Fruit fly (Drosophila melanogaster) whole organism, embryonic: ENCODE results near the gene crq.

Source experiments
- Atf-2 ChIP-seq: fragments of 200-800 bp; sonication (Bioruptor generic); optimal IDR thresholded peaks from 2 replicates; lab custom pipeline; 2016; ENCODE audit warnings: missing biosample characterization, missing genetic modification characterization
- Atf6 ChIP-seq: fragments of 200-800 bp; sonication (Bioruptor generic); IDR thresholded peaks from 2 replicates; pipeline ENCODE4 v1.3.6; 2022; ENCODE audit warnings: missing biosample characterization, missing genetic modification characterization
- C15 ChIP-seq: fragments of 200-800 bp; sonication (Bioruptor generic); IDR thresholded peaks from 3 replicates; pipeline ENCODE4 v1.3.6; 2022; ENCODE audit warnings: missing biosample characterization, missing genetic modification characterization
- CG13123 ChIP-seq: fragments of 200-800 bp; sonication (Bioruptor generic); optimal IDR thresholded peaks from 2 replicates; lab custom pipeline; 2016; ENCODE audit warnings: missing biosample characterization, missing genetic modification characterization
- CG15073 ChIP-seq: fragments of 200-800 bp; sonication (Bioruptor generic); optimal IDR thresholded peaks from 2 replicates; lab custom pipeline; 2016; ENCODE audit warnings: missing biosample characterization, missing genetic modification characterization
- CG15514 ChIP-seq: fragments of 200-800 bp; sonication (Bioruptor generic); optimal IDR thresholded peaks from 3 replicates; lab custom pipeline; 2017; ENCODE audit warnings: missing biosample characterization, missing genetic modification characterization, mild to moderate bottlenecking, moderate library complexity, missing genetic modification reagents
- CG16863 ChIP-seq: fragments of 200-800 bp; sonication (Bioruptor generic); optimal IDR thresholded peaks from 3 replicates; lab custom pipeline; 2016; ENCODE audit warnings: missing biosample characterization, missing genetic modification characterization
- CG17568 ChIP-seq: fragments of 200-800 bp; sonication (Bioruptor generic); optimal IDR thresholded peaks from 2 replicates; lab custom pipeline; 2018; ENCODE audit warnings: missing biosample characterization, mild to moderate bottlenecking, missing genetic modification characterization, moderate library complexity
- CG17802 ChIP-seq: fragments of 200-800 bp; sonication (Bioruptor generic); optimal IDR thresholded peaks from 2 replicates; lab custom pipeline; 2018; ENCODE audit warnings: missing biosample characterization, mild to moderate bottlenecking, missing genetic modification characterization, moderate library complexity
- CG18764 ChIP-seq: fragments of 200-800 bp; sonication (Bioruptor generic); optimal IDR thresholded peaks from 3 replicates; lab custom pipeline; 2016; ENCODE audit warnings: missing biosample characterization, missing genetic modification characterization
- CG2712 ChIP-seq: fragments of 200-800 bp; optimal IDR thresholded peaks from 3 replicates; lab custom pipeline; 2019; ENCODE audit warnings: missing biosample characterization, mild to moderate bottlenecking, missing genetic modification characterization, moderate library complexity
- CG30403 ChIP-seq: fragments of 200-800 bp; sonication (Bioruptor generic); optimal IDR thresholded peaks from 3 replicates; lab custom pipeline; 2016; ENCODE audit warnings: missing biosample characterization, missing genetic modification characterization
- CG31224 ChIP-seq: fragments of 200-800 bp; sonication (Bioruptor generic); IDR thresholded peaks from 2 replicates; pipeline ENCODE4 v1.3.6; 2022; ENCODE audit warnings: missing biosample characterization, missing genetic modification characterization
- CG3847 ChIP-seq: fragments of 200-800 bp; sonication (Bioruptor generic); IDR thresholded peaks from 2 replicates; pipeline ENCODE4 v1.3.6; 2022; ENCODE audit warnings: missing biosample characterization, missing genetic modification characterization
- CG3995 ChIP-seq: fragments of 200-800 bp; sonication (Bioruptor generic); optimal IDR thresholded peaks from 3 replicates; lab custom pipeline; 2016; ENCODE audit warnings: missing biosample characterization, missing genetic modification characterization
- CG6272 ChIP-seq: fragments of 200-800 bp; sonication (Bioruptor generic); IDR thresholded peaks from 2 replicates; pipeline ENCODE4 v1.3.6; 2022; ENCODE audit warnings: missing biosample characterization, missing genetic modification characterization
- CG6854 ChIP-seq: fragments of 200-800 bp; sonication (Bioruptor generic); optimal IDR thresholded peaks from 3 replicates; lab custom pipeline; 2017; ENCODE audit warnings: missing biosample characterization, mild to moderate bottlenecking, missing genetic modification characterization
- CG9727 ChIP-seq: fragments of 200-800 bp; sonication (Bioruptor generic); optimal IDR thresholded peaks from 3 replicates; lab custom pipeline; 2017; ENCODE audit warnings: missing biosample characterization, mild to moderate bottlenecking, missing genetic modification characterization
- CoRest ChIP-seq: fragments of 200-800 bp; sonication (Bioruptor generic); optimal IDR thresholded peaks from 3 replicates; lab custom pipeline; 2018; ENCODE audit warnings: missing biosample characterization, mild to moderate bottlenecking, missing genetic modification characterization, moderate library complexity
- Dbx ChIP-seq: fragments of 200-800 bp; sonication (Bioruptor generic); IDR thresholded peaks from 3 replicates; pipeline ENCODE4 v1.3.6; 2022; ENCODE audit warnings: missing biosample characterization, missing genetic modification characterization
- HLH3B ChIP-seq: fragments of 200-800 bp; sonication (Bioruptor generic); IDR thresholded peaks from 2 replicates; pipeline ENCODE4 v1.3.6; 2022; ENCODE audit warnings: missing biosample characterization, missing genetic modification characterization
- Hand ChIP-seq: fragments of 200-800 bp; sonication (Bioruptor generic); optimal IDR thresholded peaks from 2 replicates; lab custom pipeline; 2017; ENCODE audit warnings: mild to moderate bottlenecking, missing biosample characterization, missing genetic modification reagents, missing genetic modification characterization
- Hr39 ChIP-seq: fragments of >200 bp; optimal IDR thresholded peaks from 2 replicates; lab custom pipeline; 2017
- Nf-YA ChIP-seq: fragments of 200-800 bp; sonication (Bioruptor generic); IDR thresholded peaks from 2 replicates; pipeline ENCODE4 v1.3.6; 2022; ENCODE audit warnings: missing biosample characterization, missing genetic modification characterization
- Optix ChIP-seq: fragments of 200-800 bp; sonication (Bioruptor generic); IDR thresholded peaks from 3 replicates; pipeline ENCODE4 v1.3.6; 2022; ENCODE audit warnings: missing biosample characterization, missing genetic modification characterization
- Ravus ChIP-seq: fragments of 200-800 bp; sonication (Bioruptor generic); IDR thresholded peaks from 2 replicates; pipeline ENCODE4 v1.3.6; 2022; ENCODE audit warnings: missing biosample characterization, missing genetic modification characterization
- Six4 ChIP-seq: fragments of 200-800 bp; sonication (Bioruptor generic); optimal IDR thresholded peaks from 2 replicates; lab custom pipeline; 2016; ENCODE audit warnings: missing biosample characterization, missing genetic modification characterization
- Ssrp ChIP-seq: fragments of 200-800 bp; sonication (Bioruptor generic); optimal IDR thresholded peaks from 2 replicates; lab custom pipeline; 2018; ENCODE audit warnings: missing biosample characterization, mild to moderate bottlenecking, missing genetic modification characterization, moderate library complexity
- bsh ChIP-seq, 2 experiments: fragments of 200-800 bp; sonication (Bioruptor generic); optimal IDR thresholded peaks; 2 replicates each; lab custom pipeline; 2017 to 2018; ENCODE audit warnings: mild to moderate bottlenecking in 2 of 2, missing biosample characterization in 2 of 2, missing genetic modification characterization in 2 of 2, moderate library complexity in 1 of 2
- exex ChIP-seq: fragments of 200-800 bp; sonication (Bioruptor generic); optimal IDR thresholded peaks from 4 replicates; lab custom pipeline; 2018; ENCODE audit warnings: missing biosample characterization, mild to moderate bottlenecking, missing genetic modification characterization, moderate library complexity
- ftz-f1 ChIP-seq: fragments of 200-800 bp; sonication (Bioruptor generic); optimal IDR thresholded peaks from 2 replicates; lab custom pipeline; 2016; ENCODE audit warnings: missing biosample characterization, missing genetic modification characterization
- klu ChIP-seq: fragments of 200-800 bp; sonication (Bioruptor generic); IDR thresholded peaks from 2 replicates; pipeline ENCODE4 v1.3.6; 2022; ENCODE audit warnings: missing biosample characterization, missing genetic modification characterization
- nerfin-2 ChIP-seq: fragments of 200-800 bp; sonication (Bioruptor generic); IDR thresholded peaks from 2 replicates; pipeline ENCODE4 v1.3.6; 2022; ENCODE audit warnings: missing biosample characterization, missing genetic modification characterization; ENCODE audit not compliant: partially characterized antibody
- pho ChIP-seq: fragments of 200-800 bp; sonication (Bioruptor generic); optimal IDR thresholded peaks from 2 replicates; lab custom pipeline; 2016; ENCODE audit warnings: missing biosample characterization, missing genetic modification characterization
- rib ChIP-seq: fragments of 200-800 bp; sonication (Bioruptor generic); IDR thresholded peaks from 2 replicates; pipeline ENCODE4 v1.3.6; 2022; ENCODE audit warnings: missing biosample characterization, missing genetic modification characterization
- run ChIP-seq: fragments of 200-800 bp; sonication (Bioruptor generic); optimal IDR thresholded peaks from 3 replicates; lab custom pipeline; 2018; ENCODE audit warnings: missing biosample characterization, mild to moderate bottlenecking, missing genetic modification characterization
- sim ChIP-seq: fragments of 200-800 bp; sonication (Bioruptor generic); IDR thresholded peaks from 2 replicates; pipeline ENCODE4 v1.3.6; 2022; ENCODE audit warnings: missing biosample characterization, missing genetic modification characterization
- sisA ChIP-seq: fragments of 200-800 bp; sonication (Bioruptor generic); IDR thresholded peaks from 2 replicates; pipeline ENCODE4 v1.3.6; 2022; ENCODE audit warnings: missing biosample characterization, missing genetic modification characterization
- ssp ChIP-seq: fragments of 200-800 bp; sonication (Bioruptor generic); IDR thresholded peaks from 2 replicates; pipeline ENCODE4 v1.3.6; 2022; ENCODE audit warnings: missing biosample characterization, missing genetic modification characterization
- toy ChIP-seq: fragments of 200-800 bp; sonication (Bioruptor generic); IDR thresholded peaks from 2 replicates; pipeline ENCODE4 v1.3.6; 2022; ENCODE audit warnings: missing biosample characterization, missing genetic modification characterization

Gene crq

DNA sequence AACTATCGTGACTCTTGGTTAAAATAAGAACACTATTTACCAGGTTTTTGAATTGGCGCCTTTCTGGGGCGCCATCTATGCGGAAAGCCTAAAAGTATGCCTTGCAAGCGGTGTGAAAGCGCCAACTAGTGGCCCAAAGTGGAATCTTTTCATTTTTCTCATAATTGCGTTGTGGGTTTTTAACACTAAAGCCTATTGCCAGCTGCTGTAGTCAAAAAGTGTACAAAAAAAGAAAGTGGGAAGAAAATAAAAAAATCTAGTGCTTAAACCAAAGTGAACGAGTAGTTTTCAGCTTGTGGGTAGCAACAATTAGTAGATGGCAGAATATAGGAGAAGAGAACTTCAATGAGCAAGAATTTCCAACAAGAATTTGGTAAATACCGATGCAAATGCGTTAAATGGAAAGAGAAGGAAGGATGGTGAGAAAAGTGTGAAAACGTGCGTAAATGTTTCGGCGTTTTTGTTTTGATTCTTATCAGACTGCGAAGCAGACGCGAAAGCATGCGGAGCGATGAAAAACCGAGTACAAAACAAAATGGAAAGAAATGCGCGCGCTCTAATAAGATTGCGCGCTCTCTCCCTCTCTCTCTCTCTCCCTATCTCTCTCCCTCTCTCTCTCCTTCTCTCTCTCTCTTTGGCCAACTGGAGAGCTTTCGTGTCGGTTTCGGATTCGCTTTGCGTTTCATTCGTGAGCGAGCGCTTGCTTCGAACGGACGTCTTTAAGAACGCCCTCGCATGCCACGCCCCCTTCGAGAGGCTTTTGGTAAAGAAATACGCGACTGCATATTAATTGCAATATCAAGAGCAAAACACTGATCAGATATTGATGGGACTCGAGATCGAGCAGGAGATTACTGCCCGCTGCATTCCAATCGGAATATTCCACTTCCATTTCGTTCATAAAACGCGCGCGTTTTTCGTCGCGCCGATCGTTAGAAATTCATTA lies 37.6 kb upstream of the crq start (continued):
- TF ChIP-seq CG17802 (tag; lab: Kevin White, UChicago) (peak; percentile 20), C15 (GFP tag; lab: Robert Waterston, UW) (no peak), CG16863 (peak; percentile 65), Dbx (peak; percentile 93), CG15514 (GFP tag; lab: Kevin White, UChicago) (peak; percentile 82), Optix (peak; percentile 63; the same call in 2 of the 3 replicates), ftz-f1 (GFP tag; lab: Kevin White, UChicago) (peak; percentile 66), CG2712 (tag; lab: Kevin White, UChicago) (peak; percentile 60), CG17568 (GFP tag; lab: Kevin White, UChicago) (peak; percentile 47), Atf-2 (GFP tag; lab: Kevin White, UChicago) (peak; percentile 64), CG15073 (no peak), CG3995 (no peak), CG31224 (GFP tag; lab: Robert Waterston, UW) (no peak), sim (peak; percentile 30; the same call in 1 of the 2 replicates), Atf6 (peak; percentile 75), CG6854 (peak; percentile 49), CoRest (tag; lab: Kevin White, UChicago) (peak; percentile 67), CG18764 (GFP tag; lab: Kevin White, UChicago) (peak; percentile 31), nerfin-2 (GFP tag; lab: Robert Waterston, UW) (no peak), Nf-YA (GFP tag; lab: Robert Waterston, UW) (peak; percentile 43), rib (GFP tag; lab: Robert Waterston, UW) (peak; percentile 70; the same call in 1 of the 2 replicates), exex (tag; lab: Kevin White, UChicago) (peak; percentile 78), toy (0 out of 2 replicates have a peak, but pooled peaks have one; percentile 15), Six4 (GFP tag; lab: Kevin White, UChicago) (peak; percentile 2), Ssrp (tag; lab: Kevin White, UChicago) (peak; percentile 37), Hand (GFP tag; lab: Kevin White, UChicago) (peak; percentile 86), CG6272 (0 out of 2 replicates have a peak, but pooled peaks have one; percentile 16), Ravus (GFP tag; lab: Robert Waterston, UW) (no peak; the same call in 1 of the 2 replicates), CG30403 (GFP tag; lab: Kevin White, UChicago) (peak; percentile 81), CG9727 (GFP tag; lab: Kevin White, UChicago) (peak; percentile 42), klu (GFP tag; lab: Robert Waterston, UW) (peak; percentile 27; the same call in 1 of the 2 replicates), CG13123 (peak; percentile 74), CG3847 (GFP tag; lab: Robert Waterston, UW) (peak; percentile 79), run (no peak), ssp (GFP tag; lab: Robert Waterston, UW) (peak; percentile 48), HLH3B (GFP tag; lab: Robert Waterston, UW) (peak; percentile 38; the same call in 1 of the 2 replicates), bsh (GFP tag; optimal IDR thresholded peaks at IDR 0.05; lab: Kevin White, UChicago) (peak; percentile 38 to 78), Hr39 (lab: Kevin White, UChicago) (no peak), pho (GFP tag; lab: Kevin White, UChicago) (peak; percentile 41), sisA (GFP tag; lab: Robert Waterston, UW) (peak; percentile 82)
